Worm (Caenorhabditis elegans): Measurements from ENCODE around the gene cut-6.

- no peak for TF ChIP-seq ama-1 (optimal IDR thresholded peaks at IDR 0.05)
- TF ChIP-seq fkh-10 (GFP tag; optimal IDR thresholded peaks at IDR 0.05) = no peak
- no peak for TF ChIP-seq nhr-237 (tag; optimal IDR thresholded peaks at IDR 0.05)
- no peak for TF ChIP-seq zag-1 (tag; optimal IDR thresholded peaks at IDR 0.05)
- TF ChIP-seq ceh-62 (tag; optimal IDR thresholded peaks at IDR 0.05) = no peak
- TF ChIP-seq T20F7.1 (GFP tag; optimal IDR thresholded peaks at IDR 0.05) = no peak
- TF ChIP-seq pqm-1 (tag; optimal IDR thresholded peaks at IDR 0.05) = no peak
- TF ChIP-seq ceh-28 (tag; optimal IDR thresholded peaks at IDR 0.05) = no peak
Measured at ce11 chrIII:10909166-10909565, 2.1 kb upstream of the cut-6 start.

All from whole organism, L4 larva.